Worm (Caenorhabditis elegans) whole organism, young adult: ENCODE results near the gene lipl-6.

ENCODE experiments used
- B0035.1 ChIP-seq: sonication (generic microtip); optimal IDR thresholded peaks from 2 replicates; lab custom pipeline; 2016; ENCODE audit warnings: missing genetic modification characterization, mild to moderate bottlenecking, missing compliant biosample characterization, missing genotype, missing genetic modification reagents
- B0336.3 ChIP-seq: fragments of 200-800 bp; sonication (Bioruptor generic); IDR thresholded peaks from 2 replicates; pipeline ENCODE4 v1.3.6; 2022; ENCODE audit warnings: missing genetic modification characterization, missing compliant biosample characterization
- C17E4.6 ChIP-seq: fragments of 200-800 bp; sonication (Bioruptor generic); IDR thresholded peaks from 2 replicates; pipeline ENCODE4 v1.3.6; 2022; ENCODE audit warnings: missing genetic modification reagents, missing genetic modification characterization, missing compliant biosample characterization
- F37B4.10 ChIP-seq: fragments of 200-800 bp; sonication (Bioruptor generic); IDR thresholded peaks from 2 replicates; pipeline ENCODE4 v1.3.6; 2022; ENCODE audit warnings: missing genetic modification characterization, missing compliant biosample characterization
- Y95B8A.8 ChIP-seq: fragments of 200-800 bp; sonication (Bioruptor generic); IDR thresholded peaks from 2 replicates; pipeline ENCODE4 v1.3.6; 2022; ENCODE audit warnings: missing genetic modification reagents, missing genetic modification characterization, missing compliant biosample characterization
- ama-1 ChIP-seq, 3 experiments: fragments of 150-350 bp in 1 of 3; sonication (generic microtip) in 2 of 3; optimal IDR thresholded peaks; 2 replicates each; lab custom pipeline; 2014 to 2018; ENCODE audit warnings: missing biosample characterization in 2 of 3, missing genetic modification characterization in 2 of 3, missing genetic modification reagents in 2 of 3
- aptf-2 ChIP-seq: fragments of 200-800 bp; sonication (Bioruptor generic); conservative IDR thresholded peaks from 2 replicates; pipeline ENCODE4 v1.3.6; 2022; ENCODE audit warnings: missing genetic modification reagents, missing genetic modification characterization, missing compliant biosample characterization
- athp-1 ChIP-seq: sonication (generic microtip); optimal IDR thresholded peaks from 2 replicates; lab custom pipeline; 2017; ENCODE audit warnings: mild to moderate bottlenecking, missing genetic modification characterization, missing compliant biosample characterization
- cebp-2 ChIP-seq: fragments of 200-800 bp; sonication (Bioruptor generic); IDR thresholded peaks from 2 replicates; pipeline ENCODE4 v1.3.6; 2022; ENCODE audit warnings: missing genetic modification characterization, missing compliant biosample characterization
- dox-1 ChIP-seq: fragments of 200-800 bp; sonication (Bioruptor generic); IDR thresholded peaks from 2 replicates; pipeline ENCODE4 v1.3.6; 2022; ENCODE audit warnings: missing genetic modification reagents, missing genetic modification characterization, missing compliant biosample characterization
- ekl-4 ChIP-seq: fragments of 200-800 bp; sonication (Bioruptor generic); IDR thresholded peaks from 2 replicates; pipeline ENCODE4 v1.3.6; 2022; ENCODE audit warnings: missing genetic modification reagents, missing genetic modification characterization, missing compliant biosample characterization
- hlh-26 ChIP-seq: fragments of 200-800 bp; sonication (Bioruptor generic); conservative IDR thresholded peaks from 2 replicates; pipeline ENCODE4 v1.3.6; 2022; ENCODE audit warnings: missing genetic modification reagents, missing genetic modification characterization, missing compliant biosample characterization
- hmg-20 ChIP-seq: fragments of 200-800 bp; sonication (Bioruptor generic); IDR thresholded peaks from 2 replicates; pipeline ENCODE4 v1.3.6; 2022; ENCODE audit warnings: missing genetic modification reagents, missing genetic modification characterization, missing compliant biosample characterization
- hsf-1 ChIP-seq: fragments of 200-800 bp; sonication (Bioruptor generic); IDR thresholded peaks from 2 replicates; pipeline ENCODE4 v1.3.6; 2022; ENCODE audit warnings: missing genetic modification reagents, missing genetic modification characterization, missing compliant biosample characterization
- let-526 ChIP-seq: fragments of 200-800 bp; sonication (Bioruptor generic); IDR thresholded peaks from 2 replicates; pipeline ENCODE4 v1.3.6; 2022; ENCODE audit warnings: missing genetic modification reagents, missing genetic modification characterization, missing compliant biosample characterization
- let-607 ChIP-seq, 2 experiments: fragments of 200-800 bp in 1 of 2; sonication (Bioruptor generic) in 1 of 2; sonication (generic microtip) in 1 of 2; optimal IDR thresholded peaks; 2 replicates each; lab custom pipeline; 2016 to 2018; ENCODE audit warnings: mild to moderate bottlenecking in 2 of 2, missing compliant biosample characterization in 2 of 2, missing genetic modification characterization in 2 of 2, moderate library complexity in 2 of 2, missing genotype in 1 of 2
- lin-35 ChIP-seq, 3 experiments: fragments of 150-350 bp in 2 of 3; sonication (generic microtip) in 1 of 3; optimal IDR thresholded peaks; 2 replicates each; lab custom pipeline; 2014 to 2018; ENCODE audit warnings: missing biosample characterization in 3 of 3, missing genetic modification characterization in 3 of 3, missing genetic modification reagents in 3 of 3
- madf-8 ChIP-seq: fragments of 200-800 bp; sonication (Bioruptor generic); conservative IDR thresholded peaks from 2 replicates; pipeline ENCODE4 v1.3.6; 2022; ENCODE audit warnings: missing genetic modification reagents, missing genetic modification characterization, missing compliant biosample characterization
- nfya-2 ChIP-seq: fragments of 200-800 bp; sonication (Bioruptor generic); IDR thresholded peaks from 2 replicates; pipeline ENCODE4 v1.3.6; 2022; ENCODE audit warnings: missing genetic modification reagents, missing genetic modification characterization, missing compliant biosample characterization
- nfyb-1 ChIP-seq: fragments of 200-800 bp; sonication (Bioruptor generic); IDR thresholded peaks from 2 replicates; pipeline ENCODE4 v1.3.6; 2022; ENCODE audit warnings: missing genetic modification reagents, missing genetic modification characterization, missing compliant biosample characterization
- nhr-27 ChIP-seq: fragments of 200-800 bp; sonication (Bioruptor generic); optimal IDR thresholded peaks from 2 replicates; lab custom pipeline; 2018; ENCODE audit warnings: mild to moderate bottlenecking, missing genetic modification characterization, moderate library complexity, missing compliant biosample characterization
- nhr-80 ChIP-seq: sonication (generic microtip); optimal IDR thresholded peaks from 2 replicates; lab custom pipeline; 2016; ENCODE audit warnings: missing genetic modification characterization, missing compliant biosample characterization
- nhr-90 ChIP-seq: sonication (generic microtip); optimal IDR thresholded peaks from 2 replicates; lab custom pipeline; 2016; ENCODE audit warnings: missing genotype, mild to moderate bottlenecking, missing genetic modification characterization, missing compliant biosample characterization
- pbrm-1 ChIP-seq: fragments of 200-800 bp; sonication (Bioruptor generic); IDR thresholded peaks from 2 replicates; pipeline ENCODE4 v1.3.6; 2022; ENCODE audit warnings: missing genetic modification reagents, missing genetic modification characterization, missing compliant biosample characterization
- unc-130 ChIP-seq: sonication (generic microtip); optimal IDR thresholded peaks from 2 replicates; lab custom pipeline; 2016; ENCODE audit warnings: missing genetic modification reagents, missing genetic modification characterization, missing compliant biosample characterization
- ztf-18 ChIP-seq: sonication (generic microtip); optimal IDR thresholded peaks from 2 replicates; lab custom pipeline; 2016; ENCODE audit warnings: missing genotype, mild to moderate bottlenecking, missing genetic modification characterization, missing compliant biosample characterization
- ztf-22 ChIP-seq: fragments of 200-800 bp; sonication (Bioruptor generic); optimal IDR thresholded peaks from 2 replicates; lab custom pipeline; 2018; ENCODE audit warnings: mild to moderate bottlenecking, missing genetic modification characterization, moderate library complexity, missing compliant biosample characterization
- ztf-3 ChIP-seq: fragments of 200-800 bp; sonication (Bioruptor generic); optimal IDR thresholded peaks from 2 replicates; lab custom pipeline; 2018; ENCODE audit warnings: mild to moderate bottlenecking, missing genetic modification characterization, missing compliant biosample characterization

Gene lipl-6

DNA sequence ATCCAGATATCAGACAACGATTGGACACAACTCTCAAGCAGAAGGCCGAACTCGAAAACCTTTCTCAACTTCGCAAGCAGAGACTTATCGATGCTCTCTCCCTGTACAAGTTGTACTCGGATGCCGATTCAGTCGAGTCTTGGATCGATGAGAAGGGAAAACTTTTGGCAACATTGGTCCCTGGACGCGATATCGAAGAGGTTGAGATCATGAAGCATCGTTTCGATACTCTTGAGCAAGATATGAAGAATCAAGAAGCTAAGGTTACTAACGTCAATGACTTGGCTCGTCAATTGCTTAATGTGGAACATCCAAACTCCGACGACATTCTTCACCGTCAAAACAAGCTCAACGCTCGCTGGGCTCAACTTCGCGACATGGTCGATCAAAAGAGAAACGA is 49.0 kb downstream of the lipl-6 start:
- TF ChIP-seq F37B4.10, result no peak
- no peak for TF ChIP-seq ama-1 (optimal IDR thresholded peaks at IDR 0.05; lab: Kevin White, UChicago)
- no peak for TF ChIP-seq ama-1 (GFP tag; optimal IDR thresholded peaks at IDR 0.05; lab: Kevin White, UChicago)
- no peak for TF ChIP-seq nhr-27 (tag; lab: Kevin White, UChicago)
- TF ChIP-seq nfya-2 (GFP tag; lab: Robert Waterston, UW), result no peak
- TF ChIP-seq ztf-3 (GFP tag; lab: Kevin White, UChicago), result no peak
- no peak for TF ChIP-seq dox-1 (GFP tag; lab: Robert Waterston, UW)
- TF ChIP-seq let-526 (GFP tag; lab: Robert Waterston, UW), result no peak
- no peak for TF ChIP-seq hlh-26 (GFP tag; lab: Robert Waterston, UW)

DNA sequence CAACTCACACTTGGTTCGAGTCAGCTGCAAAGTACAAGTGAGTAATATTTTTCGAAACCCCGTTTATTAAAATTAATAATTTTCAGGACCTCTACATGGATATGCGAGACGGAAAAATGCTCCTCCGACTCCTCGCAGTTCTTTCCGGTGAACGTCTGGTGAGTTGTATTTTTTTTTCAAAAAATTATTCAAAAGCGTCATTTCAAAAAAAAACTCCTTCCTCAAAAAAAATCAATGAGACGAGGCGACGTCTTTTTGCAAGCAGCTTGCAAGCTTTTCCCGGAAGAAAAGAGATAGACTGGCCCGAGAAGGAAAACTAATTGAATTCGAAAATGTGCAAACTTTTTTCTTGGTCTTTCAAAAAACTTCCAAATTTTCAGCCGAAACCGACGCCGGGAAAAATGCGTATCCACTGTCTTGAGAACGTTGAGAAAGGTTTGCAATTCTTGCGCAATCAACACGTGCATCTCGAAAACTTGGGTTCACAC is 51.6 kb downstream of the lipl-6 start:
- TF ChIP-seq C17E4.6 (GFP tag; lab: Robert Waterston, UW) (no peak), B0035.1 (tag; lab: Kevin White, UChicago) (no peak), aptf-2 (GFP tag; lab: Robert Waterston, UW) (no peak), nfyb-1 (GFP tag; lab: Robert Waterston, UW) (no peak), madf-8 (GFP tag; lab: Robert Waterston, UW) (no peak), B0336.3 (no peak), hsf-1 (GFP tag; lab: Robert Waterston, UW) (no peak), ztf-18 (tag; lab: Kevin White, UChicago) (no peak), ekl-4 (GFP tag; lab: Robert Waterston, UW) (no peak), Y95B8A.8 (GFP tag; lab: Robert Waterston, UW) (no peak), pbrm-1 (GFP tag; lab: Robert Waterston, UW) (no peak), nhr-90 (tag; lab: Kevin White, UChicago) (no peak), athp-1 (no peak), hmg-20 (no peak), ztf-22 (no peak), let-607 (tag; optimal IDR thresholded peaks at IDR 0.05; lab: Kevin White, UChicago) (no peak), unc-130 (GFP tag; lab: Kevin White, UChicago) (no peak)
- TF ChIP-seq, all 124 proteins: peak for 0

DNA sequence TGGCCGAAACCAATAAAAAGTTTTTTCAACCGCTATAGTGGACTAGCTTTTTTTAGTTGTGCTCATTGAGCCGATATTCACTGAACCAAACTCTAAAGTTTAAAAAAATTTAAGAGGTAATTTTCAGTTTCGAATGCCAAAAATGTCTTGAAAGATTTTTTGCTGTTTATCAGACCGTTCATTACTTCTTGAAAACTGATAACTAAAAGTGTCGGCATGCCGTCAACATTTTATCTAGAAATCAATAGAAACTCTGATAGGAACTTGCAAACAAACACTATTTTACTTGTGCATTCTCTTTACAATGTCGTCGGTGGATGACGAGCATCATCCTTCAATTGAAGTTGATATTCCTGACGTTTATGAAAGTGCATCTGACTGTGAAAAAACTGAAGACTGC is 52.4 kb downstream of the lipl-6 start:
- peak; percentile 19; the same call in 1 of the 2 replicates for TF ChIP-seq dox-1 (GFP tag; lab: Robert Waterston, UW)
- TF ChIP-seq athp-1, result no peak
- no peak for TF ChIP-seq nhr-27 (tag; lab: Kevin White, UChicago)
- TF ChIP-seq nhr-80 (tag; lab: Kevin White, UChicago), result peak; percentile 81
- TF ChIP-seq lin-35 (GFP tag; optimal IDR thresholded peaks at IDR 0.05; lab: Kevin White, UChicago), result no peak
- TF ChIP-seq cebp-2 (GFP tag; lab: Robert Waterston, UW), result no peak
- no peak for TF ChIP-seq Y95B8A.8 (GFP tag; lab: Robert Waterston, UW)
